Worm (Caenorhabditis elegans) whole organism, mixed stage, embryonic: Measurements from ENCODE around the gene rme-1.

Experiments
- M03D4.4 ChIP-seq: sonication (generic microtip); optimal IDR thresholded peaks from 2 replicates; lab custom pipeline; 2017; ENCODE audit warnings: mild to moderate bottlenecking, missing genetic modification characterization, missing compliant biosample characterization
- bed-3 ChIP-seq: fragments of 200-800 bp; sonication (Bioruptor generic); optimal IDR thresholded peaks from 3 replicates; lab custom pipeline; 2018; ENCODE audit warnings: mild to moderate bottlenecking, missing genetic modification characterization, moderate library complexity, missing compliant biosample characterization
- blmp-1 ChIP-seq: fragments of 150-350 bp; optimal IDR thresholded peaks from 2 replicates; lab custom pipeline; 2014; ENCODE audit warnings: missing biosample characterization, missing genetic modification characterization
- ceh-39 ChIP-seq: fragments of 150-350 bp; optimal IDR thresholded peaks from 2 replicates; lab custom pipeline; 2014; ENCODE audit warnings: missing biosample characterization, missing genetic modification characterization
- ceh-43 ChIP-seq: fragments of 200-800 bp; sonication (Bioruptor generic); optimal IDR thresholded peaks from 2 replicates; lab custom pipeline; 2018; ENCODE audit warnings: mild to moderate bottlenecking, missing genetic modification characterization, moderate library complexity, missing compliant biosample characterization
- ceh-83 ChIP-seq: fragments of 200-800 bp; sonication (Bioruptor generic); optimal IDR thresholded peaks from 2 replicates; lab custom pipeline; 2018; ENCODE audit warnings: mild to moderate bottlenecking, missing genetic modification characterization, missing compliant biosample characterization
- ces-1 ChIP-seq: fragments of 150-350 bp; optimal IDR thresholded peaks from 2 replicates; lab custom pipeline; 2014; ENCODE audit warnings: missing biosample characterization, missing genetic modification reagents, missing genetic modification characterization
- drap-1 ChIP-seq: fragments of 200-800 bp; sonication (Bioruptor generic); optimal IDR thresholded peaks from 3 replicates; lab custom pipeline; 2018; ENCODE audit warnings: mild to moderate bottlenecking, missing genetic modification characterization, missing compliant biosample characterization
- elt-1 ChIP-seq: sonication (generic microtip); optimal IDR thresholded peaks from 2 replicates; lab custom pipeline; 2017; ENCODE audit warnings: missing genetic modification characterization, mild to moderate bottlenecking, missing compliant biosample characterization, antibody characterized with exemption, moderate library complexity, borderline replicate concordance; ENCODE audit not compliant: insufficient read depth
- elt-3 ChIP-seq: fragments of 150-350 bp; optimal IDR thresholded peaks from 2 replicates; lab custom pipeline; 2014; ENCODE audit warnings: missing biosample characterization, missing genetic modification characterization
- flh-1 ChIP-seq: fragments of 200-800 bp; sonication (Bioruptor generic); optimal IDR thresholded peaks from 2 replicates; lab custom pipeline; 2018; ENCODE audit warnings: mild to moderate bottlenecking, missing genetic modification characterization, moderate library complexity, missing compliant biosample characterization
- ham-2 ChIP-seq: fragments of 200-800 bp; sonication (Bioruptor generic); optimal IDR thresholded peaks from 2 replicates; lab custom pipeline; 2018; ENCODE audit warnings: mild to moderate bottlenecking, missing genetic modification characterization, missing compliant biosample characterization
- hlh-1 ChIP-seq: fragments of 150-350 bp; optimal IDR thresholded peaks from 2 replicates; lab custom pipeline; 2014; ENCODE audit warnings: missing biosample characterization, missing genetic modification reagents, missing genetic modification characterization
- lin-13 ChIP-seq: fragments of 150-350 bp; optimal IDR thresholded peaks from 2 replicates; lab custom pipeline; 2014; ENCODE audit warnings: missing biosample characterization, missing genetic modification characterization
- lin-32 ChIP-seq: fragments of 200-800 bp; sonication (Bioruptor generic); optimal IDR thresholded peaks from 2 replicates; lab custom pipeline; 2018; ENCODE audit warnings: mild to moderate bottlenecking, missing genetic modification characterization, missing compliant biosample characterization
- mab-5 ChIP-seq: fragments of 150-350 bp; optimal IDR thresholded peaks from 2 replicates; lab custom pipeline; 2014; ENCODE audit warnings: missing biosample characterization, missing genetic modification characterization
- mep-1 ChIP-seq: fragments of 150-350 bp; optimal IDR thresholded peaks from 2 replicates; lab custom pipeline; 2017; ENCODE audit warnings: missing biosample characterization, missing genetic modification reagents, missing genetic modification characterization, inconsistent platforms
- mls-2 ChIP-seq: sonication (generic microtip); optimal IDR thresholded peaks from 2 replicates; lab custom pipeline; 2016; ENCODE audit warnings: mild to moderate bottlenecking, missing genetic modification characterization, moderate library complexity, missing compliant biosample characterization
- nhr-12 ChIP-seq: fragments of 150-350 bp; optimal IDR thresholded peaks from 2 replicates; lab custom pipeline; 2014; ENCODE audit warnings: missing biosample characterization, missing genetic modification characterization
- nhr-2 ChIP-seq: fragments of 150-350 bp; optimal IDR thresholded peaks from 2 replicates; lab custom pipeline; 2014; ENCODE audit warnings: missing biosample characterization, missing genetic modification characterization
- nhr-237 ChIP-seq: fragments of 150-350 bp; optimal IDR thresholded peaks from 2 replicates; lab custom pipeline; 2014; ENCODE audit warnings: missing biosample characterization, missing genetic modification characterization
- nhr-28 ChIP-seq: fragments of 150-350 bp; optimal IDR thresholded peaks from 2 replicates; lab custom pipeline; 2014; ENCODE audit warnings: missing biosample characterization, missing genetic modification characterization
- nhr-76 ChIP-seq: sonication (generic microtip); optimal IDR thresholded peaks from 2 replicates; lab custom pipeline; 2017; ENCODE audit warnings: missing biosample characterization, missing genetic modification characterization
- pha-4 ChIP-seq: fragments of 150-350 bp; optimal IDR thresholded peaks from 2 replicates; lab custom pipeline; 2018; ENCODE audit warnings: missing biosample characterization, missing genetic modification reagents, missing genetic modification characterization
- sem-2 ChIP-seq: fragments of 200-800 bp; sonication (Bioruptor generic); optimal IDR thresholded peaks from 2 replicates; lab custom pipeline; 2018; ENCODE audit warnings: mild to moderate bottlenecking, missing genetic modification characterization, missing compliant biosample characterization
- snpc-4 ChIP-seq: fragments of 150-350 bp; optimal IDR thresholded peaks from 2 replicates; lab custom pipeline; 2014; ENCODE audit warnings: missing biosample characterization, missing genetic modification characterization
- sptf-1 ChIP-seq: sonication (generic microtip); optimal IDR thresholded peaks from 2 replicates; lab custom pipeline; 2017; ENCODE audit warnings: mild to moderate bottlenecking, missing genetic modification characterization, moderate library complexity, missing compliant biosample characterization
- tbx-8 ChIP-seq: fragments of 200-800 bp; sonication (Bioruptor generic); optimal IDR thresholded peaks from 2 replicates; lab custom pipeline; 2018; ENCODE audit warnings: mild to moderate bottlenecking, missing genetic modification characterization, moderate library complexity, missing compliant biosample characterization
- unc-120 ChIP-seq: sonication (generic microtip); optimal IDR thresholded peaks from 2 replicates; lab custom pipeline; 2017; ENCODE audit warnings: missing genetic modification characterization, missing compliant biosample characterization; ENCODE audit not compliant: poor library complexity, severe bottlenecking
- unc-39 ChIP-seq: fragments of 150-350 bp; optimal IDR thresholded peaks from 2 replicates; lab custom pipeline; 2014; ENCODE audit warnings: missing biosample characterization, missing genetic modification characterization
- unc-62 ChIP-seq: fragments of 150-350 bp; optimal IDR thresholded peaks from 2 replicates; lab custom pipeline; 2014; ENCODE audit warnings: missing biosample characterization, missing genetic modification reagents, missing genetic modification characterization
- zip-8 ChIP-seq: fragments of 150-350 bp; optimal IDR thresholded peaks from 2 replicates; lab custom pipeline; 2014; ENCODE audit warnings: missing biosample characterization, missing genetic modification characterization
- ztf-11 ChIP-seq: fragments of 150-350 bp; optimal IDR thresholded peaks from 2 replicates; lab custom pipeline; 2014; ENCODE audit warnings: missing biosample characterization, missing genetic modification characterization

rme-1 gene

DNA sequence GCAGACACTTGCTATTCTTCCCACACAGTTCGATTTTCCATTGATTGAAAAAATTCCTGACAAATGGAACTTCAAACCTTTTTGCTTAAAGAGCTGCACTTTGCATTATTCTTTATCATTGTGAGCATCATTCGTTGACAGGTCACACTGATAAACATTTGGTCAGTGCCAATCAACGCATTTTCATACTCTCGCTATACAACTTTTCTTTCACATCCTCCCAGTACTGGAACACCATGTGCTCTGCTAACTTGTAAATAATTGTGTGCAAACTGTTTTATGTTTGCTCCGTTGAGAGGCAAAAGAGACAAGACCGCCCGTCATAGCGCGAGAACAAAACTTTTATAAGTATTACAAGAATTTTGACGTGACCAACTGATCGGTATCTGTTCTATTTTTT, 2.8 kb downstream of the rme-1 start:
- TF ChIP-seq drap-1 (GFP tag; lab: Kevin White, UChicago) = no peak
- no peak for TF ChIP-seq mep-1
- TF ChIP-seq nhr-237 (tag; lab: Kevin White, UChicago) = no peak
- no peak for TF ChIP-seq ham-2 (GFP tag; lab: Kevin White, UChicago)
- no peak for TF ChIP-seq unc-62 (GFP tag; lab: Kevin White, UChicago)
- TF ChIP-seq sem-2 (GFP tag; lab: Kevin White, UChicago) = no peak
- no peak for TF ChIP-seq nhr-76 (tag; lab: Kevin White, UChicago)
- no peak for TF ChIP-seq lin-13 (tag; lab: Kevin White, UChicago)
- no peak for TF ChIP-seq unc-39 (tag; lab: Kevin White, UChicago)
- TF ChIP-seq ceh-39 (tag; lab: Kevin White, UChicago) = no peak
- no peak for TF ChIP-seq ceh-43 (GFP tag; lab: Kevin White, UChicago)
- no peak for TF ChIP-seq bed-3 (GFP tag; lab: Kevin White, UChicago)
- TF ChIP-seq ztf-11 = no peak
- TF ChIP-seq mls-2 (tag; lab: Kevin White, UChicago) = no peak
- TF ChIP-seq snpc-4 (tag; lab: Kevin White, UChicago) = no peak
- no peak for TF ChIP-seq ceh-83 (GFP tag; lab: Kevin White, UChicago)
- TF ChIP-seq, all 35 proteins: peak for 0

DNA sequence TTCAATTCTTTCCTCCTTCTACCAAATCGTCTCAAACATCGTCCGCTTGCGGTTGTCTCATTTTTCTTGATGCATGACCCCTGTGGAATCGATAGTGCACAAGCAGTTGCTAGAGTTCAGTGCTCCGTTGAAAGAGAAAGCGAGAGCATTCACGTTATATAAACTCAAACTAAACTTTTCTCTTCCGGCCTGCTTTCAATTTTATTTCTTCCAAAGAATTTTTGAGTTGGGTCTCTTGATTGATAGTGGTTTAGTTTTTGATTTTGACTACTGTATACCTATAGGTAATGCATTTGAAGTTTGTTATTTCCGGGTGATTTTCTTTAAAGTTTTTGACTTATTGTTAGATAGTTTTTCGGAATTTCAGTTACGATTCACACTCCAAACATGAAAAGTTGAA, 3.9 kb downstream of the rme-1 start:
- TF ChIP-seq sptf-1 (tag; lab: Kevin White, UChicago) (no peak), ceh-83 (GFP tag; lab: Kevin White, UChicago) (no peak), nhr-76 (tag; lab: Kevin White, UChicago) (no peak), ces-1 (GFP tag; lab: Kevin White, UChicago) (no peak), elt-1 (tag; lab: Kevin White, UChicago) (no peak), blmp-1 (tag; lab: Kevin White, UChicago) (no peak), unc-62 (GFP tag; lab: Kevin White, UChicago) (no peak), unc-120 (tag; lab: Kevin White, UChicago) (no peak), mep-1 (no peak), M03D4.4 (tag; lab: Kevin White, UChicago) (no peak), lin-32 (GFP tag; lab: Kevin White, UChicago) (no peak), mab-5 (no peak), pha-4 (no peak), nhr-2 (no peak), elt-3 (tag; lab: Kevin White, UChicago) (no peak)

DNA sequence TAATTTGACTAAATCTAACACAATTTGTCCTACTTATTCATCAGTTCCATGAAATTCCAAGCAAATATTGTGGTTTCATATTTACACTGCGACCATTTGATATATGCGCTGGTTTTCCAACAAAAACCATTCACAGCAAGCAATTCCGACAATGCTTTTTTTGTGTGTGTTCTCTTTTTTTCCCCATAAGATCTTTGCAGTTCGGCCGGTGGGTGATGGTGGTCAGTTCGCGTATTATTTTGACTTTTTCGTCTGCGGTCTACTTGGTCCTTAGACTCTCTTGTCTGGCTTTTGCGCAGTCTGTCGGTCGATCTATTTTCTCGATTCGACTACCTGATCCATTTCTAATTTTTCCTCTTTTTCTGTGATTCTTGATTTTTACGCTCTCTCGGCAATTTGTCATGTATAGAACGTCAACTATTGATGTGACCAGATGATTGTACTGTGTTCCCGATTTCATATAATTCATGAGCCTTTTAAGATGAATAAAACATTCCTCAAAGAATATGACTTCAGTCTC, 4.6 kb downstream of the rme-1 start:
- TF ChIP-seq M03D4.4 (tag; lab: Kevin White, UChicago) (no peak), elt-3 (tag; lab: Kevin White, UChicago) (no peak), nhr-2 (no peak), bed-3 (GFP tag; lab: Kevin White, UChicago) (no peak), mep-1 (no peak), ceh-83 (GFP tag; lab: Kevin White, UChicago) (no peak), nhr-28 (tag; lab: Kevin White, UChicago) (no peak), ztf-11 (no peak), tbx-8 (GFP tag; lab: Kevin White, UChicago) (no peak)

DNA sequence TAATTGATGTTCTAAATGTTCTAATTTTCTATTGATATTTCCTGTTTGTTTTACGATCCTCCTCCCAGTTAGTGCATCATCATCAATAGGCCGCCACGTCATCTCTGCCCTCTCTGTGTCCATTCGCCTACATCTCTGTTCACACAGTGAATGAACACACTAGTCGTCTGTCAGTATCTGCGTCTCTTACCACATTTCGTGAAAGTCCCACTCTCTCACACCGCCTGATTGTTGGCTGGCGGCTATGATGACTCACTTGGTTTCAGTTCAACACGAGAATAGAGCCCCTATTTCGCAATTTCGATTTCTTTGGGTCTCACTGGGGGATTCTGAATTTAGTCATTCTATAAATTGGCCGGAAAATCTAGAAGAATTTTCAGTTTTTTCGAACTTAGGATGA, 5.2 kb downstream of the rme-1 start:
- peak; percentile 34 for TF ChIP-seq ces-1 (GFP tag; lab: Kevin White, UChicago)
- no peak for TF ChIP-seq blmp-1 (tag; lab: Kevin White, UChicago)

DNA sequence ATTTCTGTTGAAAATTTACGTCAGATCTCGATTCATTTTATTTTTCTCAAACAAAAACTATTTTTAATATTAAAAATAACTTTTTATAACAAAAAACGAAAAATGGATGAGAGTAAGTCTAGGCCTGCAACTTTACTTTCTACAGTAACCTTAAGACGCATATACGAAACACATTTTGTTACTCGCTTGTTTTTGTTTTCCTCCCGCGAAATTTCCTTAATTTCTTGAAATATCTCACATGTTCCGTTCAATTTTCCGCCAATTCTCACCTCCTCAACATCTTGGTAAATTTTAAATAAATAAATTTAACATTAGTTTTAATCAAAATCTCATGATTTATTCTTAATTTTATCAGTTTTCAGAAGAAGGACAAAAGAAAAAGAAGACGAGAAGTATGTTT, 5.8 kb downstream of the rme-1 start:
- TF ChIP-seq ceh-43 (GFP tag; lab: Kevin White, UChicago) = no peak
- no peak for TF ChIP-seq zip-8
- no peak for TF ChIP-seq snpc-4 (tag; lab: Kevin White, UChicago)
- no peak for TF ChIP-seq nhr-237 (tag; lab: Kevin White, UChicago)
- TF ChIP-seq flh-1 (GFP tag; lab: Kevin White, UChicago) = no peak
- TF ChIP-seq sem-2 (GFP tag; lab: Kevin White, UChicago) = no peak
- TF ChIP-seq unc-120 (tag; lab: Kevin White, UChicago) = no peak
- no peak for TF ChIP-seq unc-39 (tag; lab: Kevin White, UChicago)
- TF ChIP-seq nhr-12 (tag; lab: Kevin White, UChicago) = no peak
- no peak for TF ChIP-seq ceh-83 (GFP tag; lab: Kevin White, UChicago)
- TF ChIP-seq tbx-8 (GFP tag; lab: Kevin White, UChicago) = no peak
- TF ChIP-seq nhr-28 (tag; lab: Kevin White, UChicago) = no peak
- TF ChIP-seq blmp-1 (tag; lab: Kevin White, UChicago) = no peak
- TF ChIP-seq mep-1 = no peak
- TF ChIP-seq mls-2 (tag; lab: Kevin White, UChicago) = no peak
- TF ChIP-seq hlh-1 (tag; lab: Kevin White, UChicago) = no peak
- TF ChIP-seq drap-1 (GFP tag; lab: Kevin White, UChicago) = no peak
- no peak for TF ChIP-seq elt-1 (tag; lab: Kevin White, UChicago)
- TF ChIP-seq sptf-1 (tag; lab: Kevin White, UChicago) = no peak
